Fruit fly (Drosophila melanogaster) whole organism, embryonic: ENCODE data around the gene CG46459.

Source experiments
- Awh ChIP-seq: fragments of 200-800 bp; sonication (Bioruptor generic); IDR thresholded peaks from 2 replicates; pipeline ENCODE4, ENCODE4 v1.3.6; 2022; ENCODE audit warnings: missing biosample characterization, missing genetic modification characterization
- B-H1 ChIP-seq: fragments of 200-800 bp; sonication (Bioruptor generic); IDR thresholded peaks from 3 replicates; pipeline ENCODE4 v1.3.6; 2022; ENCODE audit warnings: missing biosample characterization, missing genetic modification characterization
- CG10431 ChIP-seq: fragments of 200-800 bp; sonication (Bioruptor generic); optimal IDR thresholded peaks from 3 replicates; lab custom pipeline; 2018; ENCODE audit warnings: missing biosample characterization, mild to moderate bottlenecking, missing genetic modification characterization
- CG10654 ChIP-seq: fragments of 200-800 bp; sonication (Bioruptor generic); optimal IDR thresholded peaks from 2 replicates; lab custom pipeline; 2016; ENCODE audit warnings: missing biosample characterization, missing genetic modification characterization
- CG10959 ChIP-seq: fragments of 200-800 bp; sonication (Bioruptor generic); IDR thresholded peaks from 2 replicates; pipeline ENCODE4 v1.3.6; 2022; ENCODE audit warnings: missing biosample characterization, missing genetic modification characterization
- CG11093 ChIP-seq: fragments of 200-800 bp; sonication (Bioruptor generic); IDR thresholded peaks from 3 replicates; pipeline ENCODE4 v1.3.6; 2022; ENCODE audit warnings: missing biosample characterization, missing genetic modification characterization
- CG11560 ChIP-seq: fragments of 200-800 bp; sonication (Bioruptor generic); IDR thresholded peaks from 3 replicates; pipeline ENCODE4 v1.3.6; 2022; ENCODE audit warnings: missing biosample characterization, missing genetic modification characterization
- CG12236 ChIP-seq: fragments of 200-800 bp; sonication (Bioruptor generic); optimal IDR thresholded peaks from 2 replicates; lab custom pipeline; 2016; ENCODE audit warnings: missing biosample characterization, missing genetic modification characterization
- CG1233 ChIP-seq: fragments of 200-800 bp; sonication (Bioruptor generic); optimal IDR thresholded peaks from 4 replicates; lab custom pipeline; 2018; ENCODE audit warnings: missing biosample characterization, mild to moderate bottlenecking, missing genetic modification characterization
- CG12391 ChIP-seq: fragments of 200-800 bp; sonication (Bioruptor generic); optimal IDR thresholded peaks from 3 replicates; lab custom pipeline; 2018; ENCODE audit warnings: missing biosample characterization, mild to moderate bottlenecking, missing genetic modification characterization, moderate library complexity
- CG15269 ChIP-seq: fragments of 200-800 bp; sonication (Bioruptor generic); optimal IDR thresholded peaks from 2 replicates; lab custom pipeline; 2018; ENCODE audit warnings: missing biosample characterization, mild to moderate bottlenecking, missing genetic modification characterization, moderate library complexity
- CG16779 ChIP-seq: fragments of 200-800 bp; sonication (Bioruptor generic); IDR thresholded peaks from 2 replicates; pipeline ENCODE4 v1.3.6; 2022; ENCODE audit warnings: missing biosample characterization, missing genetic modification characterization
- CG17802 ChIP-seq: fragments of 200-800 bp; sonication (Bioruptor generic); optimal IDR thresholded peaks from 2 replicates; lab custom pipeline; 2018; ENCODE audit warnings: missing biosample characterization, mild to moderate bottlenecking, missing genetic modification characterization, moderate library complexity
- CG2889 ChIP-seq: fragments of 200-800 bp; sonication (Bioruptor generic); IDR thresholded peaks from 3 replicates; pipeline ENCODE4 v1.3.6; 2022; ENCODE audit warnings: missing biosample characterization, missing genetic modification characterization
- CG32772 ChIP-seq: fragments of 200-800 bp; sonication (Bioruptor generic); IDR thresholded peaks from 2 replicates; pipeline ENCODE4 v1.3.6; 2022; ENCODE audit warnings: missing biosample characterization, missing genetic modification characterization
- CG4820 ChIP-seq: fragments of 200-800 bp; sonication (Bioruptor generic); optimal IDR thresholded peaks from 3 replicates; lab custom pipeline; 2016; ENCODE audit warnings: missing biosample characterization, missing genetic modification characterization
- CG6272 ChIP-seq: fragments of 200-800 bp; sonication (Bioruptor generic); IDR thresholded peaks from 2 replicates; pipeline ENCODE4 v1.3.6; 2022; ENCODE audit warnings: missing biosample characterization, missing genetic modification characterization
- CG6765 ChIP-seq: fragments of 200-800 bp; sonication (Bioruptor generic); optimal IDR thresholded peaks from 3 replicates; lab custom pipeline; 2017; ENCODE audit warnings: missing biosample characterization, mild to moderate bottlenecking, missing genetic modification characterization
- CG7745 ChIP-seq: fragments of 200-800 bp; sonication (Bioruptor generic); optimal IDR thresholded peaks from 2 replicates; lab custom pipeline; 2018; ENCODE audit warnings: missing biosample characterization, mild to moderate bottlenecking, missing genetic modification characterization, moderate library complexity
- CG8089 ChIP-seq: fragments of 200-800 bp; sonication (Bioruptor generic); optimal IDR thresholded peaks from 3 replicates; lab custom pipeline; 2016; ENCODE audit warnings: missing biosample characterization, missing genetic modification characterization
- CG9215 ChIP-seq: fragments of 200-800 bp; sonication (Bioruptor generic); IDR thresholded peaks from 2 replicates; pipeline ENCODE4 v1.3.6; 2022; ENCODE audit warnings: missing biosample characterization, missing genetic modification characterization
- Dbx ChIP-seq: fragments of 200-800 bp; sonication (Bioruptor generic); IDR thresholded peaks from 3 replicates; pipeline ENCODE4 v1.3.6; 2022; ENCODE audit warnings: missing biosample characterization, missing genetic modification characterization
- Doc3 ChIP-seq: fragments of 200-800 bp; sonication (Bioruptor generic); IDR thresholded peaks from 3 replicates; pipeline ENCODE4 v1.3.6; 2022; ENCODE audit warnings: missing biosample characterization, missing genetic modification characterization; ENCODE audit not compliant: partially characterized antibody
- Drgx ChIP-seq: fragments of 200-800 bp; sonication (Bioruptor generic); IDR thresholded peaks from 2 replicates; pipeline ENCODE4 v1.3.6; 2022; ENCODE audit warnings: missing biosample characterization, missing genetic modification characterization
- E2f2 ChIP-seq: fragments of 200-800 bp; sonication (Bioruptor generic); IDR thresholded peaks from 2 replicates; pipeline ENCODE4 v1.3.6; 2022; ENCODE audit warnings: missing biosample characterization, missing genetic modification characterization
- HLH3B ChIP-seq: fragments of 200-800 bp; sonication (Bioruptor generic); IDR thresholded peaks from 2 replicates; pipeline ENCODE4 v1.3.6; 2022; ENCODE audit warnings: missing biosample characterization, missing genetic modification characterization
- MTF-1 ChIP-seq: fragments of 200-800 bp; sonication (Bioruptor generic); optimal IDR thresholded peaks from 2 replicates; lab custom pipeline; 2018; ENCODE audit warnings: missing biosample characterization, mild to moderate bottlenecking, missing genetic modification characterization, borderline replicate concordance
- Mad ChIP-seq: fragments of 200-800 bp; sonication (Bioruptor generic); optimal IDR thresholded peaks from 2 replicates; lab custom pipeline; 2016; ENCODE audit warnings: missing biosample characterization, missing genetic modification characterization
- Med ChIP-seq: fragments of 200-800 bp; sonication (Bioruptor generic); peaks from one replicate; lab custom pipeline; 2016; ENCODE audit warnings: missing biosample characterization, missing genetic modification characterization, mild to moderate bottlenecking, inconsistent platforms, moderate library complexity
- Mes4 ChIP-seq: fragments of 200-800 bp; sonication (Bioruptor generic); optimal IDR thresholded peaks from 2 replicates; lab custom pipeline; 2016; ENCODE audit warnings: missing biosample characterization, missing genetic modification characterization
- Oli ChIP-seq: fragments of 200-800 bp; sonication (Bioruptor generic); optimal IDR thresholded peaks from 2 replicates; lab custom pipeline; 2018; ENCODE audit warnings: missing biosample characterization, mild to moderate bottlenecking, missing genetic modification characterization, moderate library complexity
- PHDP ChIP-seq: fragments of 200-800 bp; sonication (Bioruptor generic); optimal IDR thresholded peaks from 3 replicates; lab custom pipeline; 2018; ENCODE audit warnings: missing biosample characterization, mild to moderate bottlenecking, missing genetic modification characterization, moderate library complexity
- Scr ChIP-seq: fragments of 200-800 bp; sonication (Bioruptor generic); IDR thresholded peaks from 2 replicates; pipeline ENCODE4 v1.3.6; 2022; ENCODE audit warnings: missing biosample characterization, missing genetic modification characterization; ENCODE audit not compliant: partially characterized antibody
- Xbp1 ChIP-seq: fragments of 200-800 bp; sonication (Bioruptor generic); optimal IDR thresholded peaks from 3 replicates; lab custom pipeline; 2016; ENCODE audit warnings: missing biosample characterization, mild to moderate bottlenecking, missing genetic modification characterization
- Xrp1 ChIP-seq: fragments of 200-800 bp; sonication (Bioruptor generic); IDR thresholded peaks from 2 replicates; pipeline ENCODE4 v1.3.6; 2022; ENCODE audit warnings: missing biosample characterization, missing genetic modification characterization
- ara ChIP-seq: fragments of 200-800 bp; sonication (Bioruptor generic); IDR thresholded peaks from 2 replicates; pipeline ENCODE4 v1.3.6; 2022; ENCODE audit warnings: missing biosample characterization, missing genetic modification characterization
- ase ChIP-seq: fragments of 200-800 bp; sonication (Bioruptor generic); IDR thresholded peaks from 3 replicates; pipeline ENCODE4 v1.3.6; 2022; ENCODE audit warnings: missing biosample characterization, missing genetic modification characterization
- bowl ChIP-seq: fragments of 200-800 bp; sonication (Bioruptor generic); IDR thresholded peaks from 2 replicates; pipeline ENCODE4 v1.3.6; 2022; ENCODE audit warnings: missing biosample characterization, missing genetic modification characterization
- bsh ChIP-seq, 2 experiments: fragments of 200-800 bp; sonication (Bioruptor generic); optimal IDR thresholded peaks; 2 replicates each; lab custom pipeline; 2017 to 2018; ENCODE audit warnings: mild to moderate bottlenecking in 2 of 2, missing biosample characterization in 2 of 2, missing genetic modification characterization in 2 of 2, moderate library complexity in 1 of 2
- en ChIP-seq: fragments of 200-800 bp; sonication (Bioruptor generic); optimal IDR thresholded peaks from 2 replicates; lab custom pipeline; 2016; ENCODE audit warnings: missing biosample characterization, missing genetic modification characterization
- gce ChIP-seq: fragments of 200-800 bp; sonication (Bioruptor generic); IDR thresholded peaks from 3 replicates; pipeline ENCODE4 v1.3.6; 2022; ENCODE audit warnings: missing biosample characterization, missing genetic modification characterization
- lab ChIP-seq: fragments of 200-800 bp; sonication (Bioruptor generic); optimal IDR thresholded peaks from 3 replicates; lab custom pipeline; 2017; ENCODE audit warnings: missing biosample characterization, missing genetic modification characterization, mild to moderate bottlenecking, moderate library complexity, missing genetic modification reagents
- lov ChIP-seq, 2 experiments: fragments of 200-800 bp in 1 of 2; fragments of >200 bp in 1 of 2; sonication (Bioruptor generic) in 1 of 2; IDR thresholded peaks in 1 of 2; optimal IDR thresholded peaks in 1 of 2; 2 replicates in 1 of 2; 3 replicates in 1 of 2; pipeline versions ENCODE4 v1.3.6 to Lab custom; 2017 to 2022; ENCODE audit warnings: missing biosample characterization in 1 of 2, missing genetic modification characterization in 1 of 2
- nau ChIP-seq: fragments of 200-800 bp; sonication (Bioruptor generic); optimal IDR thresholded peaks from 3 replicates; lab custom pipeline; 2017; ENCODE audit warnings: missing biosample characterization, mild to moderate bottlenecking, missing genetic modification characterization, missing genetic modification reagents
- otp ChIP-seq: fragments of 200-800 bp; sonication (Bioruptor generic); IDR thresholded peaks from 3 replicates; pipeline ENCODE4, ENCODE4 v1.3.6; 2022; ENCODE audit warnings: missing biosample characterization, missing genetic modification characterization
- rib ChIP-seq: fragments of 200-800 bp; sonication (Bioruptor generic); IDR thresholded peaks from 2 replicates; pipeline ENCODE4 v1.3.6; 2022; ENCODE audit warnings: missing biosample characterization, missing genetic modification characterization
- sisA ChIP-seq: fragments of 200-800 bp; sonication (Bioruptor generic); IDR thresholded peaks from 2 replicates; pipeline ENCODE4 v1.3.6; 2022; ENCODE audit warnings: missing biosample characterization, missing genetic modification characterization
- slp2 ChIP-seq: fragments of 200-800 bp; sonication (Bioruptor generic); optimal IDR thresholded peaks from 2 replicates; lab custom pipeline; 2016; ENCODE audit warnings: missing biosample characterization, missing genetic modification characterization
- tgo ChIP-seq: fragments of 200-800 bp; sonication (Bioruptor generic); IDR thresholded peaks from 3 replicates; pipeline ENCODE4 v1.3.6; 2022; ENCODE audit warnings: missing biosample characterization, missing genetic modification characterization
- wdn ChIP-seq: fragments of 200-800 bp; sonication (Bioruptor generic); IDR thresholded peaks from 2 replicates; pipeline ENCODE4 v1.3.6; 2022; ENCODE audit warnings: missing biosample characterization, missing genetic modification characterization
- zfh2 ChIP-seq: fragments of 200-800 bp; sonication (Bioruptor generic); optimal IDR thresholded peaks from 2 replicates; lab custom pipeline; 2016; ENCODE audit warnings: missing biosample characterization, missing genetic modification characterization

Gene CG46459

DNA sequence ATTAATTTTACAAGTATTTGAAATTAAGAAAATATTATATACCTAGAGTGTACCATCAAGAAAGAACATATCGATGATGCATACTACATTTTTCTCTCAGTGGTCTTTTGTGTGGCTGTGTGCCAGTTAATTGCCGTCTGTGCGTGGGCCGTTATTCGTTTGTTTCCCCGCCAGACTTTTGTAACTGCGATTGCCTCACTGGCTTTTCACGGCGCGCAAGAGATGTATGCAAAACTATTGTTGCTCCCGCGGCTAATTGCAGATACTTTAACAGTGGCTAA lies 14.8 kb upstream of the CG46459 start (continued):
- TF ChIP-seq Doc3 (no peak), gce (GFP tag; lab: Robert Waterston, UW) (peak; percentile 75; the same call in 1 of the 3 replicates), slp2 (GFP tag; lab: Kevin White, UChicago) (no peak), PHDP (tag; lab: Kevin White, UChicago) (peak; percentile 19), en (no peak), ase (GFP tag; lab: Robert Waterston, UW) (peak; percentile 76), CG16779 (GFP tag; lab: Robert Waterston, UW) (peak; percentile 58; the same call in 1 of the 2 replicates), Mad (GFP tag; lab: Kevin White, UChicago) (peak; percentile 5), Oli (tag; lab: Kevin White, UChicago) (peak; percentile 10), CG32772 (GFP tag; lab: Robert Waterston, UW) (peak; percentile 57; the same call in 1 of the 2 replicates), ara (GFP tag; lab: Robert Waterston, UW) (no peak), CG4820 (GFP tag; lab: Kevin White, UChicago) (peak; percentile 9), CG6765 (GFP tag; lab: Kevin White, UChicago) (no peak), Scr (GFP tag; lab: Robert Waterston, UW) (no peak), Xrp1 (GFP tag; lab: Robert Waterston, UW) (peak; percentile 79), Xbp1 (GFP tag; lab: Kevin White, UChicago) (peak; percentile 36), B-H1 (GFP tag; lab: Robert Waterston, UW) (peak; percentile 59; the same call in 2 of the 3 replicates), CG10654 (GFP tag; lab: Kevin White, UChicago) (no peak), CG10431 (GFP tag; lab: Kevin White, UChicago) (no peak), bsh (GFP tag; optimal IDR thresholded peaks at IDR 0.05; lab: Kevin White, UChicago) (peak in 1 of 2 experiments; percentile 50), sisA (GFP tag; lab: Robert Waterston, UW) (peak; percentile 75), CG1233 (GFP tag; lab: Kevin White, UChicago) (no peak), CG17802 (tag; lab: Kevin White, UChicago) (no peak), Awh (GFP tag; lab: Robert Waterston, UW) (peak; percentile 93), zfh2 (GFP tag; lab: Kevin White, UChicago) (no peak), wdn (GFP tag; lab: Robert Waterston, UW) (peak; percentile 11; the same call in 1 of the 2 replicates), Mes4 (GFP tag; lab: Kevin White, UChicago) (no peak), Med (GFP tag; lab: Kevin White, UChicago) (peak; percentile 74), CG12236 (no peak), CG7745 (tag; lab: Kevin White, UChicago) (no peak), rib (GFP tag; lab: Robert Waterston, UW) (peak; percentile 62; the same call in 1 of the 2 replicates), otp (GFP tag; lab: Robert Waterston, UW) (peak; percentile 59; the same call in 1 of the 3 replicates), CG9215 (GFP tag; lab: Robert Waterston, UW) (peak; percentile 4; the same call in 1 of the 2 replicates), CG15269 (tag; lab: Kevin White, UChicago) (peak; percentile 44), CG12391 (tag; lab: Kevin White, UChicago) (peak; percentile 7), CG10959 (GFP tag; lab: Robert Waterston, UW) (peak; percentile 41; the same call in 1 of the 2 replicates), nau (GFP tag; lab: Kevin White, UChicago) (no peak), CG6272 (peak; percentile 32; the same call in 1 of the 2 replicates), MTF-1 (GFP tag; lab: Kevin White, UChicago) (peak; percentile 11), E2f2 (peak; percentile 5; the same call in 1 of the 2 replicates), CG8089 (GFP tag; lab: Kevin White, UChicago) (no peak), CG11560 (tag; lab: Robert Waterston, UW) (0 out of 3 replicates have a peak, but pooled peaks have one; percentile 5), Dbx (0 out of 3 replicates have a peak, but pooled peaks have one; percentile 17), CG2889 (GFP tag; lab: Robert Waterston, UW) (peak; percentile 38; the same call in 1 of the 3 replicates), bowl (GFP tag; lab: Robert Waterston, UW) (peak; percentile 46; the same call in 1 of the 2 replicates), HLH3B (peak; percentile 73), CG11093 (peak; percentile 34; the same call in 1 of the 3 replicates), lov (optimal IDR thresholded peaks at IDR 0.05; lab: Kevin White, UChicago) (no peak), lov (GFP tag; IDR thresholded peaks at IDR 0.05; lab: Robert Waterston, UW) (peak; percentile 79), Drgx (GFP tag; lab: Robert Waterston, UW) (peak; percentile 61), tgo (GFP tag; lab: Robert Waterston, UW) (peak; percentile 59; the same call in 2 of the 3 replicates), lab (GFP tag; lab: Kevin White, UChicago) (peak; percentile 41)
